Fruit fly (Drosophila melanogaster): Measurements from ENCODE around the gene CG34367.

The CG34367 gene

DNA sequence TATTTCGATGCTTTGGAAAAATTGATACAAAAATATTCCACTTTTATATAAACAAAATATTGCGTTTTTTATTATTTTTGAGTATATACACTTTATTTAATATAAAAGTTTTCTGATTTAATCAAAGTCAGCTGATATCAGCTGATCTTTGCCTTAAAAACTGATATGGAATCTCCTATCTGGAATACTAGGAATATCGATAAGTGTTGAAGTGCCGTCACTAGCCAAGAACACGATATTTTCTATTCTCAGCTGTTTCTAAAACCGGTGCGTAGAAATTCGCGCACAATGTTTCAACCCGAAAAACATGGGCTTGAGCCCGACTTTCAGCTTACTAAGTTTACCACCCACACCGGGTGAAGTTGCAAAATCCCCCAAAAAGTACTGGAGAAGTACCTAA, 11.2 kb downstream of the CG34367 start, which contains the start of gene Sps2:
Sps2 (plus strand) TSS at position 124 of the 400 bp plus-strand sequence.
- TF ChIP-seq Dll (optimal IDR thresholded peaks at IDR 0.05) (no peak), usp (GFP tag; optimal IDR thresholded peaks at IDR 0.05) (no peak), CG8478 (optimal IDR thresholded peaks at IDR 0.05) (no peak), psq (optimal IDR thresholded peaks at IDR 0.05) (no peak), pan (optimal IDR thresholded peaks at IDR 0.05) (no peak), EcR (GFP tag; optimal IDR thresholded peaks at IDR 0.05) (no peak)

DNA sequence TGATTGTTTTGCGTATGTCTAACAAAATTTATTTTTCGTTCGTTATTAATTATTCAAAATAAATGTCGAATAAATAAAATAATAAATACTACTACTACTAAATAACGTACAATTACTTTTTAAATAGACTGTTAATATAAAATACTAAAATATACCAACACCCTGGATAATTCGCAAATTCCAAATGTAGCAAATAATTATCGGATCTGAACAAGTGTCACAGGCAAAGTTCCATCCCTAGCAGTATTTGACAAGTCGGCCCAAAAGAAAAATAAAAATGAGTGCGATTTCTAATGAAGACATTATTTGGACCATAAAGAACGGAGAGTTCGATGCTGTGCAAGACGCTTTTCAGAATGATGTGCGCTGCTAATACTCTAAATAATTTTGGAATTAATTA, 12.3 kb downstream of the CG34367 start, which contains the start of gene CG31715:
CG31715 (plus strand) TSS at position 212 of the 400 bp plus-strand sequence.
- TF ChIP-seq usp (GFP tag; optimal IDR thresholded peaks at IDR 0.05) (no peak), Dll (optimal IDR thresholded peaks at IDR 0.05) (no peak), CG8478 (optimal IDR thresholded peaks at IDR 0.05) (no peak), psq (optimal IDR thresholded peaks at IDR 0.05) (no peak), EcR (GFP tag; optimal IDR thresholded peaks at IDR 0.05) (no peak), pan (optimal IDR thresholded peaks at IDR 0.05) (no peak)

- TF ChIP-seq psq (optimal IDR thresholded peaks at IDR 0.05) = no peak
- no peak for TF ChIP-seq Dll (optimal IDR thresholded peaks at IDR 0.05)
- TF ChIP-seq CG8478 (optimal IDR thresholded peaks at IDR 0.05) = no peak
- no peak for TF ChIP-seq usp (GFP tag; optimal IDR thresholded peaks at IDR 0.05)
- no peak for TF ChIP-seq EcR (GFP tag; optimal IDR thresholded peaks at IDR 0.05)
- TF ChIP-seq pan (optimal IDR thresholded peaks at IDR 0.05) = no peak
Measured at dm6 chr2L:10339841-10340240, 13.9 kb downstream of the CG34367 start.

DNA sequence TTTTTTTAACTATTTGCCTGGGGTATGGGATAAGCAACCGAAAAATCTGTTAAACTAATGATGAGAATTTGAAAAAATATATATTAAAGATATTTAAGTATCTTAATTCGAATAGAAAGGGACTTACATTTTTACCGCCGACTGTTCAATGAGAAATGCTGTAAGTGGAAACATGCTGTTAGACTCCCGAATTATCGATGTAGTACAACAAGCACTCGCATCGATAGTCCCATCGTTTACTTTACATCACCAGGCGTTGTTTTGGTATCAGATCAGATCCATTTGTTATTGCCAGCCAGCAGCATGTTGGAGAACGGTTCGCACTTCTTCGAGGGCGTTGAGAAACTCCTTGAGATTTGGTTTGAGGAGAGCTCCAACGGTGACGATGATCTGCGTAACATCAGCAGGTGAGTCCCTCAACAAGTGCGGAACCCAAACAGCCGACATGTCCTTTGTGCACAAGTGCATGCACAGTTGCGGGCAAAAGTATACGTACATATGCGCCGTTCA, 14.4 kb downstream of the CG34367 start, which contains the start of gene SamDC:
SamDC (plus strand) TSS at position 246 of the 510 bp plus-strand sequence.
- TF ChIP-seq psq (optimal IDR thresholded peaks at IDR 0.05) (no peak), pan (optimal IDR thresholded peaks at IDR 0.05) (no peak), usp (GFP tag; optimal IDR thresholded peaks at IDR 0.05) (no peak), EcR (GFP tag; optimal IDR thresholded peaks at IDR 0.05) (no peak), CG8478 (optimal IDR thresholded peaks at IDR 0.05) (no peak), Dll (optimal IDR thresholded peaks at IDR 0.05) (no peak)

dm6 chr2L:10334854-10335277, 18.8 kb downstream of the CG34367 start:
- TF ChIP-seq CG8478 (optimal IDR thresholded peaks at IDR 0.05) (peak; percentile 74), usp (GFP tag; optimal IDR thresholded peaks at IDR 0.05) (no peak)

DNA sequence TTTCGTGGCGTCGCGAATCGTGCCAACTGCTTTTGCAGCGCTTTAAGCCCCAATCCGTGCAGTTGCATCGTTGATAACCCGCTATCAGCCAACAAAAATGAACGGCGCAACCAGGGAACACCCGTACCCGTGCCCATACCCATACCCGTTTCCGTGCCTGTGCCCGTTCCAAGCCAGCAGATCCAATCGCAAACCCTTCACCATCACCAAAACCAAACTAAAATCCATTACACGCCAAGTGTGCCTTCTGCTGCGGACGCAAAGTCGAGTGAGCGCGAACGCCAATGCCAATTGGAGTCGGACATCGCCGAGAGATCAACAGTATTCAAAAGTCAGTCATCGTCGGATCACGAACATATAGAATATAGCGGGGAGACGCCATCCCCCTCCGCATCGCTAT, 19.5 kb downstream of the CG34367 start:
- TF ChIP-seq Dll (optimal IDR thresholded peaks at IDR 0.05) (no peak), pan (optimal IDR thresholded peaks at IDR 0.05) (no peak), EcR (GFP tag; optimal IDR thresholded peaks at IDR 0.05) (no peak), psq (optimal IDR thresholded peaks at IDR 0.05) (no peak), usp (GFP tag; optimal IDR thresholded peaks at IDR 0.05) (no peak), CG8478 (optimal IDR thresholded peaks at IDR 0.05) (no peak)

- TF ChIP-seq pan (optimal IDR thresholded peaks at IDR 0.05) (no peak), EcR (GFP tag; optimal IDR thresholded peaks at IDR 0.05) (no peak)
Measured at dm6 chr2L:10333091-10333991, 20.4 kb downstream of the CG34367 start, which contains the start of gene GATAd. GATAd (plus strand) TSS chr2L:10333734.

dm6 chr2L:10331066-10331847, 22.4 kb downstream of the CG34367 start, which contains the start of the genes Schip1 and Cox10:
Schip1 (minus strand) TSS chr2L:10331116.
Cox10 (plus strand) TSS chr2L:10331471.
- TF ChIP-seq usp (GFP tag; optimal IDR thresholded peaks at IDR 0.05) = no peak
- TF ChIP-seq CG8478 (optimal IDR thresholded peaks at IDR 0.05) = no peak
- no peak for TF ChIP-seq pan (optimal IDR thresholded peaks at IDR 0.05)
- TF ChIP-seq Dll (optimal IDR thresholded peaks at IDR 0.05) = no peak

- TF ChIP-seq CG8478 (optimal IDR thresholded peaks at IDR 0.05) (no peak), pan (optimal IDR thresholded peaks at IDR 0.05) (no peak), usp (GFP tag; optimal IDR thresholded peaks at IDR 0.05) (no peak), EcR (GFP tag; optimal IDR thresholded peaks at IDR 0.05) (no peak), psq (optimal IDR thresholded peaks at IDR 0.05) (no peak), Dll (optimal IDR thresholded peaks at IDR 0.05) (no peak)
Measured at dm6 chr2L:10327790-10328189, 25.9 kb downstream of the CG34367 start, which contains the start of gene RnrL. RnrL (minus strand) TSS chr2L:10327943.

DNA sequence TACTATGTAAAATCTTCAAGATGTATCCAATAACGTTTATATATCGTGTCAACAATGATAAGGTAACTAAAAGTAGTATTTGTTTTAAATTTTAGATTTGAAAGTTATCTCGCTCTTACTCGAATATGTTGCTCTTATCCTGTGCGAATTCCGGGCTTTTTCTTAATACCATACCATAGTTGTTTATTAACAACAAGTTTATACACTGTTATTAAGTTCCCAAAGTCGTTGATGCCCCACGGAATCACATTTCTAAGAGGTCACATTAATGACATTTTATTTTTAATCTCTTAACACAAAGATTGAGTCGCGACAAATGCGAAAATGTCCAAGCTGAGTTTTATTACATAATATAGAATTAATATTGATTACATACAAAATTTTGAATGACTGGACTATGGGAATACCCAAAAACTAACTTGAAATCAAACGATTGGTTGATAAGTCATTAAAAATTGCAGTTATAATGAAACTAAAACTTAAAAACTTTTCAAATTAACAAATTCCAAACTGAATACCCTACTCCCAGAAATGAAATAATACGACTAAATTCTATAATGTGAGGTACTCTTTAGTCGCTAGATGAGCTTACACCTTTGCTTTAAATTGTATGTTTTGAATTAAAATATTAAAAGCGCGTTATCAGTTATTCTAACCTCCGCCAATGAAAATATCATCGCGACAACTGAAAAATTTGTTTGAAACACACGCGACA, 30.8 kb downstream of the CG34367 start, which contains the start of gene CG5381:
CG5381 (minus strand) TSS at position 330 of the 715 bp plus-strand sequence.
- no peak for TF ChIP-seq Dll (optimal IDR thresholded peaks at IDR 0.05)
- TF ChIP-seq pan (optimal IDR thresholded peaks at IDR 0.05) = no peak
- TF ChIP-seq EcR (GFP tag; optimal IDR thresholded peaks at IDR 0.05) = no peak
- no peak for TF ChIP-seq usp (GFP tag; optimal IDR thresholded peaks at IDR 0.05)
- no peak for TF ChIP-seq CG8478 (optimal IDR thresholded peaks at IDR 0.05)
- TF ChIP-seq psq (optimal IDR thresholded peaks at IDR 0.05) = no peak

DNA sequence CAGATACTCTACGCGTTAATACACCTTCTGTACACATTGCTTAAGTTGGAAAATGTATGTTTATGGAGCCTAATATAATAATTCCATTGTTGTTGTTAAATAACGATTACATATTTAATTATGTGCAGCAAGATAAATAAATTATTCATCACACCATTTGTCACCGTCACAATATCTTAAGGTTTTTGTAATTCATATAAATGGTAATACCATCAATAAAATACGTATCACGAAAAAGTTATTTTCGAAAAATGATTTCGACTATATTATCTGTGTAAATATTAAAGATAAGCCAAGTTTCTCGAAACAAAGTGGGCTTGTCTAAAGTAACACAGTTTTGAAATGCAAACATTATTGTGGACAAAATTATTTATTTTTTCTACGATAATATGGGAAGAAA, 31.5 kb downstream of the CG34367 start, which contains the start of gene CG4995:
CG4995 (plus strand) TSS at position 301 of the 400 bp plus-strand sequence.
- TF ChIP-seq CG8478 (optimal IDR thresholded peaks at IDR 0.05) (no peak), psq (optimal IDR thresholded peaks at IDR 0.05) (no peak), pan (optimal IDR thresholded peaks at IDR 0.05) (no peak), usp (GFP tag; optimal IDR thresholded peaks at IDR 0.05) (no peak), Dll (optimal IDR thresholded peaks at IDR 0.05) (no peak), EcR (GFP tag; optimal IDR thresholded peaks at IDR 0.05) (no peak)
